Fruit fly (Drosophila melanogaster): ENCODE results near the gene spz5.

Gene spz5

DNA sequence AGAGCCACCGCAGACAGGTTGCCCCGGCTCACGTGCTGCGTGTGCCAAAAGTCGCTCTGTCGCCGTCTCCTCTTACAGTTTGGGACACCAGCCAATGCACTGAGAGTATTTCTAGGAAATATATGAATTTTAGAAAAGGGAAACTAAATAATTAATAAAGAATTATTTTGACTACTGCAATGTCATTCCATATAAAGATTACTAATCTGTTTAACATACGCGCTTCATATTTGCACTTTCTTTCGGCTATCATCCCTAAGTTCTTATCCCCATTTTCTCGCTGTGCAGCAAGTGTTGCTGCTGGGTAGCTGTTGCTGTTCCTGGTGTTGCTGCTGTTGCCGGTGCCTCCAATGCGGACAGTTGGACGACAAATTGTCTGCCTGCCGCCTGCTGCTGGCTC is 44.7 kb downstream of the spz5 start (continued):
- peak; percentile 92 for TF ChIP-seq lz (GFP tag; optimal IDR thresholded peaks at IDR 0.05)
- TF ChIP-seq Eip93F (GFP tag; optimal IDR thresholded peaks at IDR 0.05): peak; percentile 90
- TF ChIP-seq CG11762 (GFP tag; optimal IDR thresholded peaks at IDR 0.05; ENCODE audit: insufficient read depth): peak; percentile 85
- no peak for TF ChIP-seq fkh (GFP tag; optimal IDR thresholded peaks at IDR 0.05)
- TF ChIP-seq vri (GFP tag; optimal IDR thresholded peaks at IDR 0.05): peak; percentile 85
- TF ChIP-seq topi (GFP tag; optimal IDR thresholded peaks at IDR 0.05): peak; percentile 91
- peak; percentile 93 for TF ChIP-seq CG6163 (GFP tag; IDR thresholded peaks at IDR 0.05)
- peak; percentile 84 for TF ChIP-seq CG9139 (GFP tag; optimal IDR thresholded peaks at IDR 0.05)
- peak; percentile 83 for TF ChIP-seq Ets21C (GFP tag; optimal IDR thresholded peaks at IDR 0.05)
- TF ChIP-seq CG16779 (tag; optimal IDR thresholded peaks at IDR 0.05): peak; percentile 84
- peak; percentile 81 for TF ChIP-seq Sox15 (GFP tag; optimal IDR thresholded peaks at IDR 0.05)
- TF ChIP-seq CG6808 (GFP tag; optimal IDR thresholded peaks at IDR 0.05): peak; percentile 88
- peak; percentile 79 for TF ChIP-seq CG7368 (GFP tag; optimal IDR thresholded peaks at IDR 0.05)
- TF ChIP-seq CG10669 (GFP tag; optimal IDR thresholded peaks at IDR 0.05): peak; percentile 86

- TF ChIP-seq fd85E (GFP tag; optimal IDR thresholded peaks at IDR 0.05) (no peak), Sox102F (GFP tag; optimal IDR thresholded peaks at IDR 0.05) (no peak), CG6854 (GFP tag; optimal IDR thresholded peaks at IDR 0.05) (no peak), CG7368 (GFP tag; optimal IDR thresholded peaks at IDR 0.05) (no peak)
These were observed 46.3 kb downstream of the spz5 start for dm6 chr3L:2845630-2846029.

dm6 chr3L:2844913-2845610 is 46.9 kb downstream of the spz5 start:
- TF ChIP-seq CG10631 (GFP tag; optimal IDR thresholded peaks at IDR 0.05) (peak; percentile 39), topi (GFP tag; optimal IDR thresholded peaks at IDR 0.05) (peak; percentile 34), Ets21C (GFP tag; optimal IDR thresholded peaks at IDR 0.05) (no peak), CG1621 (tag; optimal IDR thresholded peaks at IDR 0.05) (no peak), CG8319 (GFP tag; optimal IDR thresholded peaks at IDR 0.05) (no peak), CG6854 (GFP tag; optimal IDR thresholded peaks at IDR 0.05) (no peak), Sox102F (GFP tag; optimal IDR thresholded peaks at IDR 0.05) (peak; percentile 26), Met (GFP tag; optimal IDR thresholded peaks at IDR 0.05) (peak; percentile 35), CG6163 (GFP tag; IDR thresholded peaks at IDR 0.05) (0 out of 3 replicates have a peak, but pooled peaks have one; percentile 30), lz (GFP tag; optimal IDR thresholded peaks at IDR 0.05) (no peak), CG11902 (GFP tag; optimal IDR thresholded peaks at IDR 0.05) (no peak), CG34406 (GFP tag; optimal IDR thresholded peaks at IDR 0.05) (peak; percentile 43), dsx (GFP tag; optimal IDR thresholded peaks at IDR 0.05; ENCODE audit: poor library complexity, severe bottlenecking) (peak; percentile 36), CG15336 (GFP tag; IDR thresholded peaks at IDR 0.05) (peak; percentile 44), esn (GFP tag; optimal IDR thresholded peaks at IDR 0.05) (peak; percentile 42), CG9139 (GFP tag; optimal IDR thresholded peaks at IDR 0.05) (no peak), fkh (GFP tag; optimal IDR thresholded peaks at IDR 0.05) (no peak), CG3032 (tag; optimal IDR thresholded peaks at IDR 0.05) (peak; percentile 49), Blimp-1 (GFP tag; optimal IDR thresholded peaks at IDR 0.05) (no peak), CG10669 (GFP tag; optimal IDR thresholded peaks at IDR 0.05) (peak; percentile 44), salr (GFP tag; optimal IDR thresholded peaks at IDR 0.05) (peak in 1 of 2 experiments; percentile 44), Smox (GFP tag; optimal IDR thresholded peaks at IDR 0.05) (peak; percentile 26), svp (GFP tag) (peak; percentile 66), dac (GFP tag; optimal IDR thresholded peaks at IDR 0.05) (no peak), fd59A (GFP tag; optimal IDR thresholded peaks at IDR 0.05) (no peak), CG6276 (GFP tag; optimal IDR thresholded peaks at IDR 0.05) (no peak), Sox15 (GFP tag; optimal IDR thresholded peaks at IDR 0.05) (no peak), cyc (GFP tag; optimal IDR thresholded peaks at IDR 0.05) (peak; percentile 21), CG6792 (GFP tag; optimal IDR thresholded peaks at IDR 0.05) (no peak), CG11762 (GFP tag; optimal IDR thresholded peaks at IDR 0.05; ENCODE audit: insufficient read depth) (no peak), spab (GFP tag; optimal IDR thresholded peaks at IDR 0.05) (peak; percentile 23), Eip78C (GFP tag) (peak; percentile 87), Hr39 (GFP tag; optimal IDR thresholded peaks at IDR 0.05) (no peak), net (GFP tag; optimal IDR thresholded peaks at IDR 0.05) (peak; percentile 8), vri (GFP tag; optimal IDR thresholded peaks at IDR 0.05) (no peak), OdsH (GFP tag; optimal IDR thresholded peaks at IDR 0.05) (peak; percentile 54), Ets96B (tag; optimal IDR thresholded peaks at IDR 0.05) (peak; percentile 52), Gug (GFP tag; IDR thresholded peaks at IDR 0.05) (0 out of 2 replicates have a peak, but pooled peaks have one; percentile 19), Sox14 (GFP tag; optimal IDR thresholded peaks at IDR 0.05) (no peak), fd85E (GFP tag; optimal IDR thresholded peaks at IDR 0.05) (no peak)
